Fruit fly (Drosophila melanogaster) whole organism, embryonic: ENCODE measurements around the gene synr.

Experiments
- Bdp1 ChIP-seq: fragments of 200-800 bp; sonication (Bioruptor generic); optimal IDR thresholded peaks from 3 replicates; lab custom pipeline; 2016; ENCODE audit warnings: missing biosample characterization, missing genetic modification characterization
- Blimp-1 ChIP-seq: fragments of 200-800 bp; sonication (Bioruptor generic); optimal IDR thresholded peaks from 3 replicates; lab custom pipeline; 2018; ENCODE audit warnings: missing biosample characterization, missing genetic modification characterization, mild to moderate bottlenecking, moderate library complexity, missing genetic modification reagents
- CG1024 ChIP-seq: fragments of 200-800 bp; sonication (Bioruptor generic); IDR thresholded peaks from 2 replicates; pipeline ENCODE4 v1.3.6; 2022; ENCODE audit warnings: missing biosample characterization, missing genetic modification characterization
- CG10274 ChIP-seq: fragments of 200-800 bp; sonication (Bioruptor generic); optimal IDR thresholded peaks from 3 replicates; lab custom pipeline; 2017; ENCODE audit warnings: missing biosample characterization, mild to moderate bottlenecking, missing genetic modification characterization
- CG11696 ChIP-seq: fragments of 200-800 bp; sonication (Bioruptor generic); IDR thresholded peaks from 2 replicates; pipeline ENCODE4 v1.3.6; 2022; ENCODE audit warnings: missing biosample characterization, missing genetic modification characterization
- CG12219 ChIP-seq: fragments of 200-800 bp; sonication (Bioruptor generic); optimal IDR thresholded peaks from 3 replicates; lab custom pipeline; 2018; ENCODE audit warnings: missing biosample characterization, mild to moderate bottlenecking, missing genetic modification characterization
- CG13424 ChIP-seq: fragments of 200-800 bp; sonication (Bioruptor generic); optimal IDR thresholded peaks from 2 replicates; lab custom pipeline; 2019; ENCODE audit warnings: missing biosample characterization, mild to moderate bottlenecking, missing genetic modification characterization, moderate library complexity
- CG14965 ChIP-seq: fragments of 200-800 bp; sonication (Bioruptor generic); optimal IDR thresholded peaks from 2 replicates; lab custom pipeline; 2016; ENCODE audit warnings: missing biosample characterization, missing genetic modification characterization, borderline replicate concordance
- CG15011 ChIP-seq: fragments of 200-800 bp; sonication (Bioruptor generic); optimal IDR thresholded peaks from 3 replicates; lab custom pipeline; 2018; ENCODE audit warnings: missing biosample characterization, mild to moderate bottlenecking, missing genetic modification characterization
- CG16813 ChIP-seq: fragments of 200-800 bp; sonication (Bioruptor generic); IDR thresholded peaks from 3 replicates; pipeline ENCODE4 v1.3.6; 2022; ENCODE audit warnings: missing biosample characterization, missing genetic modification characterization; ENCODE audit not compliant: partially characterized antibody
- CG18599 ChIP-seq: fragments of 200-800 bp; sonication (Bioruptor generic); optimal IDR thresholded peaks from 3 replicates; lab custom pipeline; 2017; ENCODE audit warnings: missing biosample characterization, missing genetic modification characterization, mild to moderate bottlenecking, moderate library complexity, missing genetic modification reagents
- CG18764 ChIP-seq: fragments of 200-800 bp; sonication (Bioruptor generic); optimal IDR thresholded peaks from 3 replicates; lab custom pipeline; 2016; ENCODE audit warnings: missing biosample characterization, missing genetic modification characterization
- CG2129 ChIP-seq: fragments of 200-800 bp; sonication (Bioruptor generic); IDR thresholded peaks from 2 replicates; pipeline ENCODE4 v1.3.6; 2022; ENCODE audit warnings: missing biosample characterization, missing genetic modification characterization; ENCODE audit not compliant: partially characterized antibody
- CG30403 ChIP-seq: fragments of 200-800 bp; sonication (Bioruptor generic); optimal IDR thresholded peaks from 3 replicates; lab custom pipeline; 2016; ENCODE audit warnings: missing biosample characterization, missing genetic modification characterization
- CG30431 ChIP-seq: fragments of 200-800 bp; sonication (Bioruptor generic); optimal IDR thresholded peaks from 2 replicates; lab custom pipeline; 2017; ENCODE audit warnings: missing biosample characterization, missing genetic modification characterization
- CG3163 ChIP-seq: fragments of 200-800 bp; sonication (Bioruptor generic); optimal IDR thresholded peaks from 3 replicates; lab custom pipeline; 2016; ENCODE audit warnings: missing biosample characterization, missing genetic modification characterization
- CG34224 ChIP-seq: fragments of 200-800 bp; sonication (Bioruptor generic); IDR thresholded peaks from 3 replicates; pipeline ENCODE4 v1.3.6; 2022; ENCODE audit warnings: missing biosample characterization, missing genetic modification characterization; ENCODE audit not compliant: partially characterized antibody
- CG3995 ChIP-seq: fragments of 200-800 bp; sonication (Bioruptor generic); optimal IDR thresholded peaks from 3 replicates; lab custom pipeline; 2016; ENCODE audit warnings: missing biosample characterization, missing genetic modification characterization
- CG4328 ChIP-seq: fragments of 200-800 bp; sonication (Bioruptor generic); optimal IDR thresholded peaks from 3 replicates; lab custom pipeline; 2017; ENCODE audit warnings: missing biosample characterization, missing genetic modification reagents, missing genetic modification characterization
- CG4617 ChIP-seq: fragments of 200-800 bp; sonication (Bioruptor generic); optimal IDR thresholded peaks from 3 replicates; lab custom pipeline; 2016; ENCODE audit warnings: missing biosample characterization, missing genetic modification characterization, borderline replicate concordance
- CG6689 ChIP-seq: fragments of 200-800 bp; sonication (Bioruptor generic); IDR thresholded peaks from 2 replicates; pipeline ENCODE4 v1.3.6; 2022; ENCODE audit warnings: missing biosample characterization, missing genetic modification characterization
- CHES-1-like ChIP-seq: fragments of 200-800 bp; sonication (Bioruptor generic); optimal IDR thresholded peaks from 2 replicates; lab custom pipeline; 2016; ENCODE audit warnings: missing biosample characterization, missing genetic modification characterization
- Camta ChIP-seq: fragments of 200-800 bp; sonication (Bioruptor generic); optimal IDR thresholded peaks from 2 replicates; lab custom pipeline; 2016; ENCODE audit warnings: missing biosample characterization, missing genetic modification characterization
- D ChIP-seq, 2 experiments: fragments of 200-800 bp in 1 of 2; fragments of >200 bp in 1 of 2; sonication (Bioruptor generic) in 1 of 2; optimal IDR thresholded peaks; 2 replicates in 1 of 2; 3 replicates in 1 of 2; lab custom pipeline; 2017; ENCODE audit warnings: mild to moderate bottlenecking in 1 of 2, missing biosample characterization in 1 of 2, missing genetic modification characterization in 1 of 2, missing genetic modification reagents in 1 of 2
- Dref ChIP-seq: fragments of 200-800 bp; sonication (Bioruptor generic); IDR thresholded peaks from 2 replicates; pipeline ENCODE4 v1.3.6; 2022; ENCODE audit warnings: missing biosample characterization, missing genetic modification characterization
- H2.0 ChIP-seq: fragments of 200-800 bp; sonication (Bioruptor generic); IDR thresholded peaks from 2 replicates; pipeline ENCODE4 v1.3.6; 2022; ENCODE audit warnings: missing biosample characterization, missing genetic modification characterization
- HLH54F ChIP-seq: fragments of 200-800 bp; sonication (Bioruptor generic); optimal IDR thresholded peaks from 3 replicates; lab custom pipeline; 2016; ENCODE audit warnings: missing biosample characterization, missing genetic modification characterization
- Max ChIP-seq: fragments of 200-800 bp; sonication (Bioruptor generic); optimal IDR thresholded peaks from 2 replicates; lab custom pipeline; 2016; ENCODE audit warnings: missing biosample characterization, mild to moderate bottlenecking, missing genetic modification characterization
- Med ChIP-seq: fragments of 200-800 bp; sonication (Bioruptor generic); peaks from one replicate; lab custom pipeline; 2016; ENCODE audit warnings: missing biosample characterization, missing genetic modification characterization, mild to moderate bottlenecking, inconsistent platforms, moderate library complexity
- Mes4 ChIP-seq: fragments of 200-800 bp; sonication (Bioruptor generic); optimal IDR thresholded peaks from 2 replicates; lab custom pipeline; 2016; ENCODE audit warnings: missing biosample characterization, missing genetic modification characterization
- Sin3A ChIP-seq: fragments of >200 bp; optimal IDR thresholded peaks from 2 replicates; lab custom pipeline; 2018
- Sry-δ ChIP-seq: fragments of 200-800 bp; sonication (Bioruptor generic); optimal IDR thresholded peaks from 2 replicates; lab custom pipeline; 2016; ENCODE audit warnings: missing biosample characterization, missing genetic modification characterization
- Ssrp ChIP-seq: fragments of 200-800 bp; sonication (Bioruptor generic); optimal IDR thresholded peaks from 2 replicates; lab custom pipeline; 2018; ENCODE audit warnings: missing biosample characterization, mild to moderate bottlenecking, missing genetic modification characterization, moderate library complexity
- bigmax ChIP-seq: fragments of 200-800 bp; sonication (Bioruptor generic); optimal IDR thresholded peaks from 2 replicates; lab custom pipeline; 2018; ENCODE audit warnings: missing biosample characterization, mild to moderate bottlenecking, missing genetic modification characterization
- cato ChIP-seq: fragments of 200-800 bp; sonication (Bioruptor generic); optimal IDR thresholded peaks from 2 replicates; lab custom pipeline; 2016; ENCODE audit warnings: missing biosample characterization, missing genetic modification characterization, borderline replicate concordance
- chn ChIP-seq: fragments of 200-800 bp; sonication (Bioruptor generic); optimal IDR thresholded peaks from 2 replicates; lab custom pipeline; 2016; ENCODE audit warnings: missing biosample characterization, missing genetic modification characterization
- fd3F ChIP-seq: fragments of 200-800 bp; sonication (Bioruptor generic); optimal IDR thresholded peaks from 2 replicates; lab custom pipeline; 2018; ENCODE audit warnings: missing biosample characterization, mild to moderate bottlenecking, missing genetic modification characterization, moderate library complexity
- fd96Cb ChIP-seq: fragments of 200-800 bp; sonication (Bioruptor generic); optimal IDR thresholded peaks from 2 replicates; lab custom pipeline; 2018; ENCODE audit warnings: missing biosample characterization, mild to moderate bottlenecking, missing genetic modification characterization, moderate library complexity
- kah ChIP-seq: fragments of 200-800 bp; sonication (Bioruptor generic); optimal IDR thresholded peaks from 2 replicates; lab custom pipeline; 2018; ENCODE audit warnings: missing biosample characterization, mild to moderate bottlenecking, missing genetic modification characterization
- lola ChIP-seq, 3 experiments: fragments of >200 bp in 2 of 3; fragments of 200-800 bp in 1 of 3; sonication (Bioruptor generic) in 1 of 3; optimal IDR thresholded peaks; 2 replicates each; lab custom pipeline; 2017 to 2019; ENCODE audit warnings: missing biosample characterization in 3 of 3, missing genetic modification characterization in 3 of 3, mild to moderate bottlenecking in 1 of 3, moderate library complexity in 1 of 3
- mld ChIP-seq: fragments of 200-800 bp; sonication (Bioruptor generic); IDR thresholded peaks from 3 replicates; pipeline ENCODE4 v1.3.6; 2022; ENCODE audit warnings: missing biosample characterization, missing genetic modification characterization; ENCODE audit not compliant: partially characterized antibody
- onecut ChIP-seq: fragments of 200-800 bp; sonication (Bioruptor generic); IDR thresholded peaks from 2 replicates; pipeline ENCODE4 v1.3.6; 2022; ENCODE audit warnings: missing biosample characterization, missing genetic modification characterization
- pb ChIP-seq: fragments of 200-800 bp; sonication (Bioruptor generic); optimal IDR thresholded peaks from 3 replicates; lab custom pipeline; 2016; ENCODE audit warnings: missing biosample characterization, missing genetic modification characterization
- salm ChIP-seq: fragments of 200-800 bp; sonication (Bioruptor generic); optimal IDR thresholded peaks from 2 replicates; lab custom pipeline; 2018; ENCODE audit warnings: missing biosample characterization, mild to moderate bottlenecking, missing genetic modification characterization
- sd ChIP-seq: fragments of 200-800 bp; sonication (Bioruptor generic); optimal IDR thresholded peaks from 3 replicates; lab custom pipeline; 2018; ENCODE audit warnings: missing biosample characterization, mild to moderate bottlenecking, missing genetic modification characterization, moderate library complexity
- sisA ChIP-seq: fragments of 200-800 bp; sonication (Bioruptor generic); IDR thresholded peaks from 2 replicates; pipeline ENCODE4 v1.3.6; 2022; ENCODE audit warnings: missing biosample characterization, missing genetic modification characterization
- sob ChIP-seq: fragments of 200-800 bp; sonication (Bioruptor generic); IDR thresholded peaks from 2 replicates; pipeline ENCODE4 v1.3.6; 2022; ENCODE audit warnings: missing biosample characterization, missing genetic modification characterization
- trh ChIP-seq: fragments of 200-800 bp; sonication (Bioruptor generic); optimal IDR thresholded peaks from 2 replicates; lab custom pipeline; 2016; ENCODE audit warnings: missing biosample characterization, missing genetic modification characterization
- vnd ChIP-seq: fragments of 200-800 bp; sonication (Bioruptor generic); IDR thresholded peaks from 3 replicates; pipeline ENCODE4 v1.3.6; 2022; ENCODE audit warnings: missing biosample characterization, missing genetic modification characterization; ENCODE audit not compliant: partially characterized antibody

Gene synr

dm6 chr2L:4976988-4977551, 34.5 kb downstream of the synr start, which contains the start of the genes Gmd and CG3792 (continued):
- TF ChIP-seq mld (GFP tag; lab: Robert Waterston, UW) (peak; percentile 61; the same call in 1 of the 3 replicates), CG11696 (GFP tag; lab: Robert Waterston, UW) (peak; percentile 89), CG1024 (GFP tag; lab: Robert Waterston, UW) (peak; percentile 86), Blimp-1 (peak; percentile 91), CG13424 (tag; lab: Kevin White, UChicago) (peak; percentile 88), CG12219 (GFP tag; lab: Kevin White, UChicago) (peak; percentile 91), CG14965 (GFP tag; lab: Kevin White, UChicago) (peak; percentile 39), Sin3A (lab: Kevin White, UChicago) (peak; percentile 82), CG34224 (GFP tag; lab: Robert Waterston, UW) (peak; percentile 89), D (optimal IDR thresholded peaks at IDR 0.05; lab: Kevin White, UChicago) (no peak), D (GFP tag; optimal IDR thresholded peaks at IDR 0.05; lab: Kevin White, UChicago) (peak; percentile 90), fd3F (peak; percentile 94), trh (peak; percentile 83), CG4328 (GFP tag; lab: Kevin White, UChicago) (peak; percentile 95), Max (GFP tag; lab: Kevin White, UChicago) (peak; percentile 96), CG30431 (GFP tag; lab: Kevin White, UChicago) (peak; percentile 90), sisA (GFP tag; lab: Robert Waterston, UW) (peak; percentile 95), H2.0 (GFP tag; lab: Robert Waterston, UW) (peak; percentile 93), salm (tag; lab: Kevin White, UChicago) (peak; percentile 89), Sry-δ (GFP tag; lab: Kevin White, UChicago) (peak; percentile 77), fd96Cb (peak; percentile 91), Med (GFP tag; lab: Kevin White, UChicago) (peak; percentile 98), CG18764 (GFP tag; lab: Kevin White, UChicago) (peak; percentile 96), CG3163 (peak; percentile 72), CG18599 (GFP tag; lab: Kevin White, UChicago) (peak; percentile 96), CG6689 (GFP tag; lab: Robert Waterston, UW) (peak; percentile 97), cato (GFP tag; lab: Kevin White, UChicago) (peak; percentile 91), CG30403 (peak; percentile 97), pb (GFP tag; lab: Kevin White, UChicago) (peak; percentile 86), CG10274 (GFP tag; lab: Kevin White, UChicago) (peak; percentile 77), chn (GFP tag; lab: Kevin White, UChicago) (peak; percentile 96), CG16813 (GFP tag; lab: Robert Waterston, UW) (peak; percentile 84), onecut (GFP tag; lab: Robert Waterston, UW) (peak; percentile 89), kah (GFP tag; lab: Kevin White, UChicago) (peak; percentile 87), Dref (GFP tag; lab: Robert Waterston, UW) (peak; percentile 77), Camta (peak; percentile 96), CG4617 (GFP tag; lab: Kevin White, UChicago) (peak; percentile 92), HLH54F (peak; percentile 95), lola (GFP tag; optimal IDR thresholded peaks at IDR 0.05; lab: Kevin White, UChicago) (peak in 1 of 3 experiments; percentile 97), Bdp1 (peak; percentile 88), vnd (GFP tag; lab: Robert Waterston, UW) (peak; percentile 88), CG2129 (GFP tag; lab: Robert Waterston, UW) (peak; percentile 56), Ssrp (tag; lab: Kevin White, UChicago) (peak; percentile 95), Mes4 (GFP tag; lab: Kevin White, UChicago) (peak; percentile 87), bigmax (no peak), sob (GFP tag; lab: Robert Waterston, UW) (peak; percentile 97), sd (tag; lab: Kevin White, UChicago) (peak; percentile 93), CG3995 (GFP tag; lab: Kevin White, UChicago) (peak; percentile 85), CHES-1-like (GFP tag; lab: Kevin White, UChicago) (peak; percentile 92), CG15011 (no peak)
